Worm (Caenorhabditis elegans): ENCODE measurements around the gene C25F6.1.

- TF ChIP-seq snpc-4 (tag; optimal IDR thresholded peaks at IDR 0.05), result no peak
- no peak for TF ChIP-seq unc-62 (GFP tag; optimal IDR thresholded peaks at IDR 0.05)
- TF ChIP-seq ces-1 (GFP tag; optimal IDR thresholded peaks at IDR 0.05), result no peak
Observed at ce11 chrX:5476357-5476756, 9.9 kb upstream of the C25F6.1 start.
